Fruit fly (Drosophila melanogaster) whole organism, adult: ENCODE data around the gene Prosbeta2R1.

Source experiments
- CG11617 ChIP-seq: fragments of 200-800 bp; sonication (Bioruptor generic); optimal IDR thresholded peaks from 2 replicates; lab custom pipeline; 2017; ENCODE audit warnings: mild to moderate bottlenecking, missing biosample characterization, missing genetic modification reagents, missing genetic modification characterization
- CG12768 ChIP-seq: fragments of 200-800 bp; sonication (Bioruptor generic); optimal IDR thresholded peaks from 2 replicates; lab custom pipeline; 2017; ENCODE audit warnings: missing biosample characterization, missing genetic modification characterization, mild to moderate bottlenecking, moderate library complexity, missing genetic modification reagents
- CG14711 ChIP-seq: fragments of 200-800 bp; sonication (Bioruptor generic); optimal IDR thresholded peaks from 2 replicates; lab custom pipeline; 2018; ENCODE audit warnings: missing biosample characterization, mild to moderate bottlenecking, missing genetic modification characterization, moderate library complexity
- CG1620 ChIP-seq: fragments of 200-800 bp; sonication (Bioruptor generic); optimal IDR thresholded peaks from 2 replicates; lab custom pipeline; 2016; ENCODE audit warnings: missing biosample characterization, missing genetic modification characterization
- CG33017 ChIP-seq: fragments of 200-800 bp; sonication (Bioruptor generic); optimal IDR thresholded peaks from 2 replicates; lab custom pipeline; 2018; ENCODE audit warnings: missing biosample characterization, mild to moderate bottlenecking, missing genetic modification characterization, moderate library complexity
- CG5204 ChIP-seq: fragments of 200-800 bp; sonication (Bioruptor generic); optimal IDR thresholded peaks from 2 replicates; lab custom pipeline; 2016; ENCODE audit warnings: missing biosample characterization, missing genetic modification characterization
- CG7045 ChIP-seq: fragments of 200-800 bp; sonication (Bioruptor generic); optimal IDR thresholded peaks from 2 replicates; lab custom pipeline; 2017; ENCODE audit warnings: missing biosample characterization, mild to moderate bottlenecking, missing genetic modification characterization
- CG7101 ChIP-seq: fragments of 200-800 bp; sonication (Bioruptor generic); optimal IDR thresholded peaks from 2 replicates; lab custom pipeline; 2018; ENCODE audit warnings: missing biosample characterization, mild to moderate bottlenecking, missing genetic modification characterization, moderate library complexity
- Clk ChIP-seq: fragments of 200-800 bp; sonication (Bioruptor generic); optimal IDR thresholded peaks from 2 replicates; lab custom pipeline; 2017; ENCODE audit warnings: missing biosample characterization, missing genetic modification characterization
- Crg-1 ChIP-seq: fragments of 200-800 bp; sonication (Bioruptor generic); optimal IDR thresholded peaks from 2 replicates; lab custom pipeline; 2016; ENCODE audit warnings: missing biosample characterization, missing genetic modification characterization
- Hr96 ChIP-seq: fragments of 200-800 bp; sonication (Bioruptor generic); optimal IDR thresholded peaks from 2 replicates; lab custom pipeline; 2016; ENCODE audit warnings: missing biosample characterization, missing genetic modification characterization
- Mnt ChIP-seq: fragments of 200-800 bp; sonication (Bioruptor generic); optimal IDR thresholded peaks from 2 replicates; lab custom pipeline; 2016; ENCODE audit warnings: missing biosample characterization, mild to moderate bottlenecking, missing genetic modification characterization
- bab1 ChIP-seq: fragments of 200-800 bp; sonication (Bioruptor generic); optimal IDR thresholded peaks from 3 replicates; lab custom pipeline; 2019; ENCODE audit warnings: missing biosample characterization, mild to moderate bottlenecking, missing genetic modification characterization, moderate library complexity
- cic ChIP-seq: fragments of 200-800 bp; sonication (Bioruptor generic); optimal IDR thresholded peaks from 2 replicates; lab custom pipeline; 2017; ENCODE audit warnings: missing biosample characterization, mild to moderate bottlenecking, missing genetic modification characterization, moderate library complexity
- cnc ChIP-seq, 2 experiments: fragments of >200 bp; optimal IDR thresholded peaks; 2 replicates each; lab custom pipeline; 2017
- kay ChIP-seq: fragments of 200-800 bp; sonication (Bioruptor generic); peaks from one replicate; lab custom pipeline; 2016; ENCODE audit warnings: missing biosample characterization, missing genetic modification characterization, borderline replicate concordance
- ovo ChIP-seq: fragments of 200-800 bp; sonication (Bioruptor generic); optimal IDR thresholded peaks from 2 replicates; lab custom pipeline; 2016; ENCODE audit warnings: missing biosample characterization, missing genetic modification characterization
- pad ChIP-seq: fragments of 200-800 bp; sonication (Bioruptor generic); optimal IDR thresholded peaks from 3 replicates; lab custom pipeline; 2017; ENCODE audit warnings: missing biosample characterization, missing genetic modification characterization, mild to moderate bottlenecking, moderate library complexity, missing genetic modification reagents
- tj ChIP-seq: fragments of 200-800 bp; sonication (Bioruptor generic); optimal IDR thresholded peaks from 3 replicates; lab custom pipeline; 2017; ENCODE audit warnings: missing biosample characterization, mild to moderate bottlenecking, missing genetic modification characterization, moderate library complexity
- toe ChIP-seq: fragments of 200-800 bp; sonication (Bioruptor generic); optimal IDR thresholded peaks from 2 replicates; lab custom pipeline; 2016; ENCODE audit warnings: missing biosample characterization, missing genetic modification characterization

Gene Prosbeta2R1

dm6 chrX:5808654-5809053, at the start of gene Prosbeta2R1:
TSS of gene Prosbeta2R1 (plus strand) at chrX:5808954.
- TF ChIP-seq CG7101 (tag; lab: Kevin White, UChicago) (no peak), bab1 (GFP tag; lab: Kevin White, UChicago) (no peak), toe (GFP tag; lab: Kevin White, UChicago) (no peak), Crg-1 (GFP tag; lab: Kevin White, UChicago) (no peak), kay (GFP tag; lab: Kevin White, UChicago) (no peak)

- no peak for TF ChIP-seq bab1 (GFP tag; lab: Kevin White, UChicago)
- no peak for TF ChIP-seq CG1620 (GFP tag; lab: Kevin White, UChicago)
- no peak for TF ChIP-seq CG12768
- no peak for TF ChIP-seq Crg-1 (GFP tag; lab: Kevin White, UChicago)
- no peak for TF ChIP-seq CG7045 (GFP tag; lab: Kevin White, UChicago)
Measured at dm6 chrX:5763443-5764000, 45.2 kb upstream of the Prosbeta2R1 start.

dm6 chrX:5764001-5764892, 44.5 kb upstream of the Prosbeta2R1 start, which contains the start of the genes MAPk-Ak2 and CG42699:
TSS of gene MAPk-Ak2 (minus strand) at chrX:5764203.
TSS of gene CG42699 (plus strand) at chrX:5764553.
- peak; percentile 86 for TF ChIP-seq CG12768
- peak; percentile 90 for TF ChIP-seq CG7101 (tag; lab: Kevin White, UChicago)
- peak; percentile 89 for TF ChIP-seq cic (GFP tag; lab: Kevin White, UChicago)
- TF ChIP-seq toe (GFP tag; lab: Kevin White, UChicago), result peak; percentile 52
- TF ChIP-seq CG5204 (GFP tag; lab: Kevin White, UChicago), result no peak
- peak; percentile 56 for TF ChIP-seq CG33017 (tag; lab: Kevin White, UChicago)
- TF ChIP-seq Clk (GFP tag; lab: Kevin White, UChicago), result peak; percentile 28
- TF ChIP-seq Crg-1 (GFP tag; lab: Kevin White, UChicago), result peak; percentile 97
- peak; percentile 63 for TF ChIP-seq bab1 (GFP tag; lab: Kevin White, UChicago)
- no peak for TF ChIP-seq cnc (optimal IDR thresholded peaks at IDR 0.05; lab: Kevin White, UChicago)
- peak; percentile 94 for TF ChIP-seq Mnt (GFP tag; lab: Kevin White, UChicago)
- TF ChIP-seq Hr96 (GFP tag; lab: Kevin White, UChicago), result no peak
- peak; percentile 77 for TF ChIP-seq pad (GFP tag; lab: Kevin White, UChicago)
- TF ChIP-seq CG1620 (GFP tag; lab: Kevin White, UChicago), result peak; percentile 95
- peak; percentile 98 for TF ChIP-seq ovo (GFP tag; lab: Kevin White, UChicago)
- peak; percentile 59 for TF ChIP-seq CG7045 (GFP tag; lab: Kevin White, UChicago)
- peak; percentile 59 for TF ChIP-seq tj (GFP tag; lab: Kevin White, UChicago)
- peak; percentile 85 for TF ChIP-seq kay (GFP tag; lab: Kevin White, UChicago)
- TF ChIP-seq CG14711, result peak; percentile 70
- TF ChIP-seq CG11617 (GFP tag; lab: Kevin White, UChicago), result peak; percentile 90

dm6 chrX:5766732-5767131, 42.0 kb upstream of the Prosbeta2R1 start:
- no peak for TF ChIP-seq CG33017 (tag; lab: Kevin White, UChicago)
- no peak for TF ChIP-seq CG5204 (GFP tag; lab: Kevin White, UChicago)
- TF ChIP-seq bab1 (GFP tag; lab: Kevin White, UChicago), result no peak
- no peak for TF ChIP-seq Clk (GFP tag; lab: Kevin White, UChicago)
- TF ChIP-seq CG14711, result no peak

dm6 chrX:5768602-5769251, 40.0 kb upstream of the Prosbeta2R1 start:
- TF ChIP-seq CG33017 (tag; lab: Kevin White, UChicago), result no peak
- TF ChIP-seq kay (GFP tag; lab: Kevin White, UChicago), result no peak
- TF ChIP-seq CG12768, result no peak
- TF ChIP-seq ovo (GFP tag; lab: Kevin White, UChicago), result no peak
- no peak for TF ChIP-seq cnc (optimal IDR thresholded peaks at IDR 0.05; lab: Kevin White, UChicago)
- TF ChIP-seq CG1620 (GFP tag; lab: Kevin White, UChicago), result no peak
- TF ChIP-seq CG7101 (tag; lab: Kevin White, UChicago), result no peak
- no peak for TF ChIP-seq Hr96 (GFP tag; lab: Kevin White, UChicago)
- TF ChIP-seq bab1 (GFP tag; lab: Kevin White, UChicago), result no peak

- TF ChIP-seq CG7045 (GFP tag; lab: Kevin White, UChicago) (no peak), pad (GFP tag; lab: Kevin White, UChicago) (peak; percentile 81), ovo (GFP tag; lab: Kevin White, UChicago) (no peak)
Measured at dm6 chrX:5770730-5771181, 38.0 kb upstream of the Prosbeta2R1 start, which contains the start of gene CG3097. TSS of gene CG3097 (minus strand) at chrX:5770780.
